Worm (Caenorhabditis elegans) whole organism, L2 larva: ENCODE data around the gene ire-1.

Source experiments
- R02D3.7 ChIP-seq: fragments of 150-350 bp; optimal IDR thresholded peaks from 2 replicates; lab custom pipeline; 2014; ENCODE audit warnings: missing biosample characterization, missing genetic modification characterization
- aly-2 ChIP-seq: fragments of 150-350 bp; optimal IDR thresholded peaks from 2 replicates; lab custom pipeline; 2014; ENCODE audit warnings: missing biosample characterization, missing genetic modification characterization
- ama-1 ChIP-seq: fragments of 150-350 bp; optimal IDR thresholded peaks from 2 replicates; lab custom pipeline; 2018; ENCODE audit warnings: inconsistent platforms
- ceh-82 ChIP-seq: fragments of 150-350 bp; optimal IDR thresholded peaks from 2 replicates; lab custom pipeline; 2014; ENCODE audit warnings: missing biosample characterization, missing genetic modification characterization
- nhr-23 ChIP-seq: fragments of 150-350 bp; optimal IDR thresholded peaks from 2 replicates; lab custom pipeline; 2014; ENCODE audit warnings: missing biosample characterization, missing genetic modification reagents, missing genetic modification characterization
- nhr-77 ChIP-seq: fragments of 150-350 bp; optimal IDR thresholded peaks from 2 replicates; lab custom pipeline; 2014; ENCODE audit warnings: missing biosample characterization, missing genetic modification characterization
- unc-39 ChIP-seq: fragments of 150-350 bp; optimal IDR thresholded peaks from 2 replicates; lab custom pipeline; 2014; ENCODE audit warnings: missing biosample characterization, missing genetic modification characterization
- ztf-11 ChIP-seq: sonication (generic microtip); optimal IDR thresholded peaks from 2 replicates; lab custom pipeline; 2017; ENCODE audit warnings: missing biosample characterization, missing genetic modification characterization

- TF ChIP-seq unc-39 (tag; lab: Kevin White, UChicago) (no peak), nhr-23 (no peak), ceh-82 (tag; lab: Kevin White, UChicago) (no peak), R02D3.7 (tag; lab: Kevin White, UChicago) (no peak), ama-1 (lab: Kevin White, UChicago) (no peak), nhr-77 (tag; lab: Kevin White, UChicago) (no peak), aly-2 (no peak), ztf-11 (no peak)
These were observed 33.3 kb upstream of the ire-1 start, which contains the start of gene pch-2 for ce11 chrII:8157991-8158390.
